Fruit fly (Drosophila melanogaster) whole organism, wandering third instar larva: ENCODE data around the gene Nrg.

Experiments
- GATAd ChIP-seq: sonication (Bioruptor generic); optimal IDR thresholded peaks from 2 replicates; lab custom pipeline; 2016; ENCODE audit warnings: missing biosample characterization, missing genetic modification characterization
- Vsx2 ChIP-seq: fragments of 200-300, 225-300 bp; sonication (Bioruptor generic); optimal IDR thresholded peaks from 2 replicates; lab custom pipeline; 2018; ENCODE audit warnings: missing biosample characterization, missing genetic modification characterization; ENCODE audit not compliant: partially characterized antibody
- br ChIP-seq: fragments of 200-800 bp; sonication (Bioruptor generic); optimal IDR thresholded peaks from 2 replicates; lab custom pipeline; 2016; ENCODE audit warnings: missing biosample characterization, missing genetic modification characterization
- pan ChIP-seq: fragments of >200 bp; optimal IDR thresholded peaks from 2 replicates; lab custom pipeline; 2017

dm6 chrX:8569639-8570038 is 52.5 kb downstream of the Nrg start:
- TF ChIP-seq pan (no peak), Vsx2 (no peak), GATAd (GFP tag; lab: Kevin White, UChicago) (no peak), br (GFP tag; lab: Kevin White, UChicago) (no peak)
